Worm (Caenorhabditis elegans): Measurements from ENCODE around the gene sir-2.2.

The sir-2.2 gene

DNA sequence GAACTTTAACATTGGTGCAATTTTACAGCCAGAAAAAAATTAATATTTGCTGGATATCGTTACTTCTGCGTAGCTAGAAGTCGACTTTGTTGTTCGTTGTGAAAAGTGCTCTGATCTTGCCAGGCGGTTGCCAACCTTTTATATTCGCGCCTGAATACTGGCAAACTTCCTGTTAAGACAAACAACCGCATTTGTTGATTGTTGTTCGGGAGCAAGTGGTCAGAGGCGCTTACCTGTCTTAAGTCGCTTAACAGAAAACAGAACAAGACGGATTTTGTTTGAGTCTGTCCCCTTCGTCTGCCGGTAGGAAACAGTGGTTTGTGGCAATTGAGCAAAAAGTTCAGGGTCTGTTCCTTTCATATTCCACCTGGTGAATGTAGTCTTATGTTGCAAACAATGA is 34.6 kb downstream of the sir-2.2 start, which contains the start of gene C49F8.15:
Gene C49F8.15, minus strand, starts transcription at position 101 of the 400 bp plus-strand sequence.
- TF ChIP-seq nhr-77 (tag; optimal IDR thresholded peaks at IDR 0.05): no peak
- no peak for TF ChIP-seq nhr-12 (tag; optimal IDR thresholded peaks at IDR 0.05)
- no peak for TF ChIP-seq sma-9 (GFP tag; optimal IDR thresholded peaks at IDR 0.05)
- no peak for TF ChIP-seq sma-9 (tag; optimal IDR thresholded peaks at IDR 0.05)
- no peak for TF ChIP-seq ztf-4 (tag; optimal IDR thresholded peaks at IDR 0.05)
- TF ChIP-seq snpc-4 (tag; optimal IDR thresholded peaks at IDR 0.05): no peak
- TF ChIP-seq blmp-1 (tag; optimal IDR thresholded peaks at IDR 0.05; ENCODE audit: insufficient read depth): no peak
- no peak for TF ChIP-seq Y55F3AM.14 (GFP tag; optimal IDR thresholded peaks at IDR 0.05)

DNA sequence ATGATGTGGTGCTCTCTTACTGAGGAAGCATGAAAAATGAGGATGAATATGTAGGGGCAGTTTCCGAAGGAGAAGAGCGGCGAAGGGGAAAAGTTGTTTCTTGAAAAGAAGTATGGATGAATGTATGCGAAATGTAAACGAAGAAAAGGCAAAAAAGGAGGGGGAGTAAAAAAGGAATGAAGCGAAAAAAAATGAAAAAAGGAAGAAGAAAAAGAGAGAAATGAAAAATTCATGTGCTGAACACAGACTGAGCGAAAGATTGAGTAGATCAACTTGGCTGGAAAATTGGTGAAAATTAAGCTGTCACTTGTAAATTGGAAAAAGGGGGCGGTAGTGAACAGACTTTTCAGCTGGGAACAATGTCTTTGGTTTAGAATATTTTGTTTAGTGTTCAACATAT is 37.0 kb downstream of the sir-2.2 start, which contains the start of gene C49F8.1:
Gene C49F8.1, minus strand, starts transcription at position 101 of the 400 bp plus-strand sequence.
- TF ChIP-seq gmeb-1 (tag; optimal IDR thresholded peaks at IDR 0.05): no peak
- peak; percentile 44 for TF ChIP-seq unc-55 (GFP tag; optimal IDR thresholded peaks at IDR 0.05)

DNA sequence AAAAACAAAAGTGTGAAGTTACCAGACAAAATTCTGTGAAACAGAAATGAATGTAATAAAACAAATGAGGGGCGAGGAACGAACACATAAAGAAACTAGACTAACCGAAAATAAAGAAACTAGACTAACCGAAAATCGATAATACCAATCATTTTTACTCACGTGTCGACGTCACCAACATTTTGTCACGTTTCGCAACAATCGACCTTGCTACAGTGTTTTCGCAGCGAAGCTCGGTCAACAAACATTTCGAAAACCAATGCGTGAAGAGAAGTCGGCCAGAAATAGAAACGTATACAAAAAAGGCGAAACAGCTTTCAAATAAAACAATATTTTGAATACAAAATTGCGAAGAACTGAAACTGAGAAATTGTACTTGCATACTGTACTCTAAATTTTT is 39.1 kb downstream of the sir-2.2 start:
- TF ChIP-seq nhr-129 (tag; optimal IDR thresholded peaks at IDR 0.05): peak; percentile 66
- TF ChIP-seq elt-3 (tag; optimal IDR thresholded peaks at IDR 0.05): no peak
- TF ChIP-seq sma-9 (GFP tag; optimal IDR thresholded peaks at IDR 0.05): peak; percentile 34
- TF ChIP-seq sma-9 (tag; optimal IDR thresholded peaks at IDR 0.05): no peak
- TF ChIP-seq crh-2 (tag; optimal IDR thresholded peaks at IDR 0.05): peak; percentile 27
- no peak for TF ChIP-seq nhr-11 (tag; optimal IDR thresholded peaks at IDR 0.05)

DNA sequence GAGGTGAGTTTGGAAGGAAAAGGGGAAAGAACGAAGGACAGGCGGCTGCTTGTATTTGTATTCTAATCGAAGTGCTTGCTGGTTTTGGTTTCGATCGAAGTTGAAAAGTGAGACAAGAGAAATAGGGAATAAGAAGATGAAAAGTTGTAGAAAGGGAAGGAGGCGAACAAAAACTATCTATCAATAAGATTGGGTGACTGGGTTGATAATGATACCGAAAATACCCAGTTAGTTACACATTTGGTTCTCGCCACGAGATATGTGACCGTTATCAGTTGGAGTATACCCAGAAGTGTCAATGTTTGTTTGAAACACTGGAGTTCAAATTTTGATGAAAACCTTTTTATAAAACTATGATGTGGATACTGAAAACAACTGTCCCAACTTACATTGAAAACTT is 40.4 kb downstream of the sir-2.2 start:
- no peak for TF ChIP-seq nhr-12 (tag; optimal IDR thresholded peaks at IDR 0.05)
- no peak for TF ChIP-seq lsy-2 (tag; optimal IDR thresholded peaks at IDR 0.05)
- TF ChIP-seq alr-1 (tag; optimal IDR thresholded peaks at IDR 0.05): no peak
- no peak for TF ChIP-seq nhr-237 (tag; optimal IDR thresholded peaks at IDR 0.05)
- no peak for TF ChIP-seq dmd-4 (tag; optimal IDR thresholded peaks at IDR 0.05)
- TF ChIP-seq elt-3 (tag; optimal IDR thresholded peaks at IDR 0.05): no peak
- TF ChIP-seq nhr-25 (tag; optimal IDR thresholded peaks at IDR 0.05): no peak
- peak; percentile 89 for TF ChIP-seq fos-1 (tag; optimal IDR thresholded peaks at IDR 0.05)
- peak; percentile 1 for TF ChIP-seq blmp-1 (tag; optimal IDR thresholded peaks at IDR 0.05; ENCODE audit: insufficient read depth)
- TF ChIP-seq R02D3.7 (tag; optimal IDR thresholded peaks at IDR 0.05): no peak
- TF ChIP-seq nhr-21 (tag; optimal IDR thresholded peaks at IDR 0.05): no peak
- no peak for TF ChIP-seq mab-5 (tag; optimal IDR thresholded peaks at IDR 0.05)
- no peak for TF ChIP-seq C34F6.9 (tag; optimal IDR thresholded peaks at IDR 0.05)
- no peak for TF ChIP-seq aly-2 (tag; optimal IDR thresholded peaks at IDR 0.05)
- peak; percentile 83 for TF ChIP-seq sma-9 (GFP tag; optimal IDR thresholded peaks at IDR 0.05)
- TF ChIP-seq sma-9 (tag; optimal IDR thresholded peaks at IDR 0.05): no peak
- no peak for TF ChIP-seq gmeb-1 (tag; optimal IDR thresholded peaks at IDR 0.05)
- TF ChIP-seq nhr-6 (tag; optimal IDR thresholded peaks at IDR 0.05): no peak
- peak; percentile 39 for TF ChIP-seq crh-2 (tag; optimal IDR thresholded peaks at IDR 0.05)
- TF ChIP-seq ztf-1 (GFP tag; conservative IDR thresholded peaks at IDR 0.05): no peak
- no peak for TF ChIP-seq mdl-1 (tag; optimal IDR thresholded peaks at IDR 0.05)
- no peak for TF ChIP-seq unc-55 (GFP tag; optimal IDR thresholded peaks at IDR 0.05)
- TF ChIP-seq ceh-82 (tag; optimal IDR thresholded peaks at IDR 0.05): no peak
- no peak for TF ChIP-seq nhr-129 (tag; optimal IDR thresholded peaks at IDR 0.05)
- TF ChIP-seq lin-39 (tag; optimal IDR thresholded peaks at IDR 0.05): no peak
- no peak for TF ChIP-seq nhr-23 (tag; optimal IDR thresholded peaks at IDR 0.05)

DNA sequence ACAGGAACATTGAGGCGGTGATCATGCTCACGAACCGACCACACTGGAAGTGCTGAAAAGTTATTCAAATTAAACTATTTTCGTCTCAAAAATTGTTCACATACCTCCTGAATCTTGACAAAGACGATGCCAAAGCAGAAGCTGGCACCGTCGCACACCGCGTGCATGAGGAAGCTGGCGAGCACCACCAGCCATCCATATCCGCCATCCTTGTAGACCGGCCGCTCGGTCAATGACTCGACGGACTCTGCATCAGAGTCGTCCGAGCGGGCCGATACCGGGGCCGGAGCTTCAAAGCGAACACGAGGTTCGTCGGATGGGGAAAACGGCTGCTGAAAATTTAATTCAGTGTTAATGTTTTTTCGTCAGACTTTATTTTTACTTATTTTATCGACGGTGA is 48.3 kb downstream of the sir-2.2 start:
- TF ChIP-seq sma-9 (GFP tag; optimal IDR thresholded peaks at IDR 0.05) (no peak), sma-9 (tag; optimal IDR thresholded peaks at IDR 0.05) (no peak), unc-62 (GFP tag; optimal IDR thresholded peaks at IDR 0.05) (no peak)

DNA sequence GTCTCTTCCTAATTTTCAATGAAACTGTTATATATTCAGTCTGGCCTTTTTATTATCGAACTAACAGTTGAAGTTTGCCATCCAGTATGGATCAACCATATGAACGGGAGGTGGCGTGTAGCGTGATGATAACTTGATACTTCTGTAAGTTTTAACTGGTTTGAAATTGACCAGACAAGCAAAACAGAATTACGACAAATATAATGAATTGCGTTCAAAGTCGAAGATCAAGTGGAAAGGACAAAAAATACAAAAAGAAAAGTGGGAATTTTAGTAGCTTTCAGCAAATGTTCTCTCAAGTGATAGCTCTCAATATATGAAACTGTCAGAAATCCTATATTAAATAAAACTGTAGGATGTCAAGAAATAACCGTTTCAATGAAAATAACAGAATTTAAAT is 49.0 kb downstream of the sir-2.2 start, which contains the start of the genes C49F8.14 and gem-1:
Gene C49F8.14, minus strand, starts transcription at position 99 of the 400 bp plus-strand sequence.
Gene gem-1, minus strand, starts transcription at position 142 of the 400 bp plus-strand sequence.
- TF ChIP-seq nhr-11 (tag; optimal IDR thresholded peaks at IDR 0.05) (no peak), C34F6.9 (tag; optimal IDR thresholded peaks at IDR 0.05) (no peak)
